Worm (Caenorhabditis elegans): Measurements from ENCODE around the gene K12H4.5.

K12H4.5 gene

ce11 chrIII:8093079-8093623 lies 48.9 kb downstream of the K12H4.5 start, which contains the start of gene K06H7.2 (continued):
- TF ChIP-seq snpc-4 (tag; optimal IDR thresholded peaks at IDR 0.05), result no peak
- TF ChIP-seq R02D3.7 (tag; optimal IDR thresholded peaks at IDR 0.05), result no peak
- no peak for TF ChIP-seq sma-3 (GFP tag; optimal IDR thresholded peaks at IDR 0.05)
- peak; percentile 46 for TF ChIP-seq nhr-25 (tag; optimal IDR thresholded peaks at IDR 0.05)
- TF ChIP-seq dmd-4 (tag; optimal IDR thresholded peaks at IDR 0.05), result no peak
- TF ChIP-seq lin-13 (GFP tag; optimal IDR thresholded peaks at IDR 0.05), result peak; percentile 28
- TF ChIP-seq sem-4 (tag; optimal IDR thresholded peaks at IDR 0.05), result peak; percentile 20
- TF ChIP-seq unc-55 (GFP tag; optimal IDR thresholded peaks at IDR 0.05), result peak; percentile 83
- no peak for TF ChIP-seq nhr-12 (tag; optimal IDR thresholded peaks at IDR 0.05)
- TF ChIP-seq C34F6.9 (tag; optimal IDR thresholded peaks at IDR 0.05), result peak; percentile 95
- TF ChIP-seq nhr-237 (tag; optimal IDR thresholded peaks at IDR 0.05), result no peak
- peak; percentile 63 to 85 for TF ChIP-seq lsy-2 (tag; optimal IDR thresholded peaks at IDR 0.05)
- TF ChIP-seq elt-3 (tag; optimal IDR thresholded peaks at IDR 0.05), result no peak
- TF ChIP-seq nhr-6 (tag; optimal IDR thresholded peaks at IDR 0.05), result peak; percentile 22
- no peak for TF ChIP-seq nhr-21 (tag; optimal IDR thresholded peaks at IDR 0.05)
- no peak for TF ChIP-seq ceh-16 (tag; optimal IDR thresholded peaks at IDR 0.05)
- peak; percentile 65 for TF ChIP-seq mab-5 (tag; optimal IDR thresholded peaks at IDR 0.05)
- peak; percentile 74 for TF ChIP-seq crh-2 (tag; optimal IDR thresholded peaks at IDR 0.05)
- TF ChIP-seq peb-1 (tag; optimal IDR thresholded peaks at IDR 0.05), result no peak

All from whole organism, L2 larva.